Fruit fly (Drosophila melanogaster): ENCODE results near the gene CG43116.

DNA sequence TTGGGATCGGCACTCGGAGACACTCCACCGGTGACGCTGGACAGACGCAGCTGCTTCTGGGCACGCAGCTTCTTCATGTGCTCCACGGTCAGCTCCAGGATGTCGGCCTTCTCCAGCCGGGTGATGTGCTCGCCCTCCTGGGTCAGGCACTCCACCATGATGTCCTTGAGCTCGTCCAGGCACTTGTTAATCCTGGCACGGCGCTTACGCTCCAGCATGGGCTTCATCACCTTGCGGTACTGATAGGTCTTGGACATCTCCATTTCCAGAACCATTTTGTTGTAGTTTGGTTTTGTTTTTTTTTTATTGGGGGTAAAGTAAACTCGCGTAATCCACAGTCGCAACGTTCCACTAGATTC, 8.8 kb upstream of the CG43116 start:
- TF ChIP-seq psq (optimal IDR thresholded peaks at IDR 0.05) (no peak), ttk (optimal IDR thresholded peaks at IDR 0.05) (no peak), h (optimal IDR thresholded peaks at IDR 0.05) (no peak)

Data from Kc167 (cell line).